Worm (Caenorhabditis elegans): Measurements from ENCODE around the gene fbxb-85.

- TF ChIP-seq T22C8.4 (GFP tag; IDR thresholded peaks at IDR 0.05) = no peak
- no peak for TF ChIP-seq flt-1 (GFP tag; IDR thresholded peaks at IDR 0.05)
- TF ChIP-seq ref-1 (GFP tag; conservative IDR thresholded peaks at IDR 0.05) = no peak
- TF ChIP-seq ztf-23 (GFP tag; IDR thresholded peaks at IDR 0.05) = no peak
- TF ChIP-seq cog-1 (tag; optimal IDR thresholded peaks at IDR 0.05) = no peak
- TF ChIP-seq ztf-29 (GFP tag; IDR thresholded peaks at IDR 0.05) = no peak
- TF ChIP-seq med-1 (GFP tag; optimal IDR thresholded peaks at IDR 0.05; ENCODE audit: insufficient read depth) = no peak
- no peak for TF ChIP-seq klf-2 (GFP tag; conservative IDR thresholded peaks at IDR 0.05)
- TF ChIP-seq tab-1 (GFP tag; IDR thresholded peaks at IDR 0.05) = no peak
Measured at ce11 chrIII:10802032-10802431, 46.7 kb downstream of the fbxb-85 start, which contains the start of gene K11D9.3.
